Fruit fly (Drosophila melanogaster) whole organism, embryonic: Measurements from ENCODE around the gene Wwox.
A peak's percentile ranks its signal among the peaks of the same experiment; 100 is the strongest.

Experiments used
- Bgb ChIP-seq: fragments of 200-800 bp; sonication (Bioruptor generic); IDR thresholded peaks from 2 replicates; pipeline ENCODE4 v1.3.6; 2022; ENCODE audit warnings: missing biosample characterization, missing genetic modification characterization; ENCODE audit not compliant: partially characterized antibody
- BtbVII ChIP-seq: fragments of 200-800 bp; sonication (Bioruptor generic); optimal IDR thresholded peaks from 3 replicates; lab custom pipeline; 2017; ENCODE audit warnings: missing biosample characterization, mild to moderate bottlenecking, missing genetic modification characterization
- CG11456 ChIP-seq: fragments of 200-800 bp; sonication (Bioruptor generic); IDR thresholded peaks from 3 replicates; pipeline ENCODE4 v1.3.6; 2022; ENCODE audit warnings: missing biosample characterization, missing genetic modification characterization
- CG11504 ChIP-seq: fragments of 200-800 bp; sonication (Bioruptor generic); optimal IDR thresholded peaks from 3 replicates; lab custom pipeline; 2019; ENCODE audit warnings: missing biosample characterization, mild to moderate bottlenecking, missing genetic modification characterization, moderate library complexity
- CG11695 ChIP-seq: fragments of 200-800 bp; sonication (Bioruptor generic); IDR thresholded peaks from 3 replicates; pipeline ENCODE4 v1.3.6; 2022; ENCODE audit warnings: missing biosample characterization, missing genetic modification characterization
- CG13287 ChIP-seq: fragments of 200-800 bp; sonication (Bioruptor generic); IDR thresholded peaks from 2 replicates; pipeline ENCODE4 v1.3.6; 2022; ENCODE audit warnings: missing biosample characterization, missing genetic modification characterization; ENCODE audit not compliant: partially characterized antibody
- CG13296 ChIP-seq: fragments of 200-800 bp; sonication (Bioruptor generic); optimal IDR thresholded peaks from 3 replicates; lab custom pipeline; 2018; ENCODE audit warnings: missing biosample characterization, mild to moderate bottlenecking, missing genetic modification characterization
- CG1647 ChIP-seq: fragments of 200-800 bp; sonication (Bioruptor generic); optimal IDR thresholded peaks from 3 replicates; lab custom pipeline; 2016; ENCODE audit warnings: missing biosample characterization, missing genetic modification characterization
- CG31365 ChIP-seq: fragments of 200-800 bp; sonication (Bioruptor generic); optimal IDR thresholded peaks from 2 replicates; lab custom pipeline; 2018; ENCODE audit warnings: missing biosample characterization, mild to moderate bottlenecking, missing genetic modification characterization
- CG4360 ChIP-seq: fragments of 200-800 bp; sonication (Bioruptor generic); IDR thresholded peaks from 2 replicates; pipeline ENCODE4 v1.3.6; 2022; ENCODE audit warnings: missing biosample characterization, missing genetic modification characterization
- CG4730 ChIP-seq: fragments of 200-800 bp; sonication (Bioruptor generic); IDR thresholded peaks from 2 replicates; pipeline ENCODE4 v1.3.6; 2022; ENCODE audit warnings: missing biosample characterization, missing genetic modification characterization
- CG6765 ChIP-seq: fragments of 200-800 bp; sonication (Bioruptor generic); optimal IDR thresholded peaks from 3 replicates; lab custom pipeline; 2017; ENCODE audit warnings: missing biosample characterization, mild to moderate bottlenecking, missing genetic modification characterization
- CG9817 ChIP-seq: fragments of 200-800 bp; sonication (Bioruptor generic); optimal IDR thresholded peaks from 2 replicates; lab custom pipeline; 2018; ENCODE audit warnings: missing biosample characterization, mild to moderate bottlenecking, missing genetic modification characterization, moderate library complexity
- CG9932 ChIP-seq: fragments of 200-800 bp; sonication (Bioruptor generic); IDR thresholded peaks from 2 replicates; pipeline ENCODE4 v1.3.6; 2022; ENCODE audit warnings: missing biosample characterization, missing genetic modification characterization
- CTCF ChIP-seq: fragments of 200-800 bp; sonication (Bioruptor generic); optimal IDR thresholded peaks from 2 replicates; lab custom pipeline; 2017; ENCODE audit warnings: missing biosample characterization, mild to moderate bottlenecking, missing genetic modification characterization, moderate library complexity
- Deaf1 ChIP-seq: fragments of 200-800 bp; optimal IDR thresholded peaks from 3 replicates; lab custom pipeline; 2019; ENCODE audit warnings: missing biosample characterization, mild to moderate bottlenecking, missing genetic modification characterization, moderate library complexity
- Drgx ChIP-seq: fragments of 200-800 bp; sonication (Bioruptor generic); IDR thresholded peaks from 2 replicates; pipeline ENCODE4 v1.3.6; 2022; ENCODE audit warnings: missing biosample characterization, missing genetic modification characterization
- Gsc ChIP-seq: fragments of 200-800 bp; sonication (Bioruptor generic); IDR thresholded peaks from 2 replicates; pipeline ENCODE4 v1.3.6; 2022; ENCODE audit warnings: missing biosample characterization, missing genetic modification characterization
- Hr51 ChIP-seq, 2 experiments: fragments of 200-800 bp; sonication (Bioruptor generic); optimal IDR thresholded peaks; 2 replicates in 1 of 2; 3 replicates in 1 of 2; lab custom pipeline; 2016 to 2018; ENCODE audit warnings: missing biosample characterization in 2 of 2, missing genetic modification characterization in 2 of 2, mild to moderate bottlenecking in 1 of 2, moderate library complexity in 1 of 2
- Med ChIP-seq: fragments of 200-800 bp; sonication (Bioruptor generic); peaks from one replicate; lab custom pipeline; 2016; ENCODE audit warnings: missing biosample characterization, missing genetic modification characterization, mild to moderate bottlenecking, inconsistent platforms, moderate library complexity
- Neu2 ChIP-seq: fragments of 200-800 bp; sonication (Bioruptor generic); optimal IDR thresholded peaks from 3 replicates; lab custom pipeline; 2016; ENCODE audit warnings: missing biosample characterization, missing genetic modification characterization, borderline replicate concordance
- Sry-β ChIP-seq: fragments of 200-800 bp; sonication (Bioruptor generic); optimal IDR thresholded peaks from 2 replicates; lab custom pipeline; 2018; ENCODE audit warnings: missing biosample characterization, mild to moderate bottlenecking, missing genetic modification characterization, moderate library complexity
- bowl ChIP-seq: fragments of 200-800 bp; sonication (Bioruptor generic); IDR thresholded peaks from 2 replicates; pipeline ENCODE4 v1.3.6; 2022; ENCODE audit warnings: missing biosample characterization, missing genetic modification characterization
- chm ChIP-seq: fragments of 200-800 bp; sonication (Bioruptor generic); IDR thresholded peaks from 2 replicates; pipeline ENCODE4 v1.3.6; 2022; ENCODE audit warnings: missing biosample characterization, missing genetic modification characterization
- corto ChIP-seq: fragments of 200-800 bp; sonication (Bioruptor generic); optimal IDR thresholded peaks from 2 replicates; lab custom pipeline; 2016; ENCODE audit warnings: missing biosample characterization, mild to moderate bottlenecking, missing genetic modification characterization, moderate library complexity
- dimm ChIP-seq: fragments of 200-800 bp; sonication (Bioruptor generic); IDR thresholded peaks from 2 replicates; pipeline ENCODE4 v1.3.6; 2022; ENCODE audit warnings: missing biosample characterization, missing genetic modification characterization
- dm ChIP-seq: fragments of 200-800 bp; sonication (Bioruptor generic); optimal IDR thresholded peaks from 3 replicates; lab custom pipeline; 2016; ENCODE audit warnings: missing biosample characterization, missing genetic modification characterization
- gfzf ChIP-seq: fragments of 200-800 bp; sonication (Bioruptor generic); optimal IDR thresholded peaks from 2 replicates; lab custom pipeline; 2016; ENCODE audit warnings: missing biosample characterization, mild to moderate bottlenecking, missing genetic modification characterization, moderate library complexity
- hbn ChIP-seq: fragments of 200-800 bp; sonication (Bioruptor generic); IDR thresholded peaks from 2 replicates; pipeline ENCODE4 v1.3.6; 2022; ENCODE audit warnings: missing biosample characterization, missing genetic modification characterization; ENCODE audit not compliant: partially characterized antibody
- kay ChIP-seq: fragments of 200-800 bp; sonication (Bioruptor generic); optimal IDR thresholded peaks from 2 replicates; lab custom pipeline; 2016; ENCODE audit warnings: missing biosample characterization, missing genetic modification characterization
- lbe ChIP-seq: fragments of 200-800 bp; sonication (Bioruptor generic); optimal IDR thresholded peaks from 2 replicates; lab custom pipeline; 2016; ENCODE audit warnings: missing biosample characterization, mild to moderate bottlenecking, missing genetic modification characterization
- mirr ChIP-seq: fragments of 200-800 bp; sonication (Bioruptor generic); optimal IDR thresholded peaks from 3 replicates; lab custom pipeline; 2018; ENCODE audit warnings: missing biosample characterization, mild to moderate bottlenecking, missing genetic modification characterization
- repo ChIP-seq: fragments of 200-800 bp; sonication (Bioruptor generic); optimal IDR thresholded peaks from 2 replicates; lab custom pipeline; 2016; ENCODE audit warnings: missing biosample characterization, missing genetic modification characterization
- schlank ChIP-seq: fragments of 200-800 bp; sonication (Bioruptor generic); optimal IDR thresholded peaks from 2 replicates; lab custom pipeline; 2018; ENCODE audit warnings: missing biosample characterization, mild to moderate bottlenecking, missing genetic modification characterization
- seq ChIP-seq: fragments of 200-800 bp; sonication (Bioruptor generic); IDR thresholded peaks from 2 replicates; pipeline ENCODE4 v1.3.6; 2022; ENCODE audit warnings: missing biosample characterization, missing genetic modification characterization
- ssp ChIP-seq: fragments of 200-800 bp; sonication (Bioruptor generic); IDR thresholded peaks from 2 replicates; pipeline ENCODE4 v1.3.6; 2022; ENCODE audit warnings: missing biosample characterization, missing genetic modification characterization
- tna ChIP-seq: fragments of 200-800 bp; sonication (Bioruptor generic); IDR thresholded peaks from 2 replicates; pipeline ENCODE4 v1.3.6; 2022; ENCODE audit warnings: missing biosample characterization, missing genetic modification characterization; ENCODE audit not compliant: partially characterized antibody
- vvl ChIP-seq: fragments of 200-800 bp; sonication (Bioruptor generic); IDR thresholded peaks from 2 replicates; pipeline ENCODE4 v1.3.6; 2022; ENCODE audit warnings: missing biosample characterization, missing genetic modification characterization
- wdn ChIP-seq: fragments of 200-800 bp; sonication (Bioruptor generic); IDR thresholded peaks from 2 replicates; pipeline ENCODE4 v1.3.6; 2022; ENCODE audit warnings: missing biosample characterization, missing genetic modification characterization

Wwox gene

DNA sequence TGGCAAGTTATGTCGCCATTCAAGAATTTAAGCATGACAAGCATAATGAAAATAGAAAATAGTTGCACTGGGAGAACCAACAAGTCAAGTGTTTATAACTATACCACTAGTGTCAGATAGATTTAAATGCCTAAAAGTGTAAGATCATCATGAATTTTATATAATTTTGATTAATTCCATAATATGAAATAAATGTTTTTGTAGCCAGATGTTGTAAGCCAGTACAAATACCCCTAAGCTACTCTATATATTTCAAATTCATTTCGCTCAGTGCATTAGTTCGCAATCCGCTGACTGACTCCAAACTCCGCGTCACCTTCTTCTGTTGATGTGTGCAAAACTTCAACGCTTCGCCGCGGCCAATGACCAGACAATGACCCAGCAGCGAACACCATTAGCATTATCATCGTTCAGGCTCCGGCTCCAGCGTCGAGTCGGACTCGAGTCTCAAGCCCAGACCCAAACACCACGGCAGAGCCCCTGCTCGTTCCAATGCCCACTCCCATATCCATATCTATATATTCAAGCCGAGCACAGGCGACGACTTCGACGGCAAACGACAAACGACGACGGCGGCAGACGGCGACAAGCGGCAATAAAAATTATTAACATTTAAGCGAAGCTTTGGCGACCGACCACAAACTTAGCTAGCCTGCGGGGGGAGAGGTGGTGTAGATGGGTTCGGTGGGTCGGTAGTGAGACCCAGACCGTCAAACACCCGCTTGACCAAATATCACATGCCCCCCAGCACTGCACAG is 47.6 kb downstream of the Wwox start (continued):
- TF ChIP-seq Bgb (GFP tag; lab: Robert Waterston, UW) (peak; percentile 50; the same call in 1 of the 2 replicates), wdn (GFP tag; lab: Robert Waterston, UW) (0 out of 2 replicates have a peak, but pooled peaks have one; percentile 9), vvl (peak; percentile 42; the same call in 1 of the 2 replicates), mirr (GFP tag; lab: Kevin White, UChicago) (peak; percentile 45), Deaf1 (tag; lab: Kevin White, UChicago) (peak; percentile 87), Hr51 (GFP tag; optimal IDR thresholded peaks at IDR 0.05; lab: Kevin White, UChicago) (no peak), BtbVII (GFP tag; lab: Kevin White, UChicago) (no peak)

DNA sequence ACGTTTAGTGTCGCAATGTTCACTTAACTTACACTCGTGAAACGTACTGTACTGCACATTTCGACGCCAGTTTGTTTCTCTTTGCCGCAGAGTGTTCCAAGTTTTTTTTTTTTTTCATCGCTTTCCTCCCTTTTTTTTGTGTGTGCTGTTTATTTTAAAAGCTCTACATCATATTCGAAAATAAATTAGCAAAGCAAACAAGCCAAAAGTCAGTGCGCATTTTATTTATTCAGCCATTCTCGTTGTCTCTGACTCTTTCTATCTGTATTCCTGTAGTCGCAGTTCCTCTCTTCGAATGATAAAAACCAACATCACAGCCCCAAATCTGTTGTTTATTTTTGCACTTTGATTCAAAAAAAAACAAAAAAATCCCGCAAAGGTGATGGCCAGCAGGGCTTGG is 49.5 kb downstream of the Wwox start:
- TF ChIP-seq BtbVII (GFP tag; lab: Kevin White, UChicago) (no peak), Med (GFP tag; lab: Kevin White, UChicago) (peak; percentile 61), CG11695 (GFP tag; lab: Robert Waterston, UW) (0 out of 3 replicates have a peak, but pooled peaks have one; percentile 25), CG9932 (peak; percentile 53), lbe (GFP tag; lab: Kevin White, UChicago) (peak; percentile 26), CG11456 (GFP tag; lab: Robert Waterston, UW) (0 out of 3 replicates have a peak, but pooled peaks have one; percentile 50), CTCF (GFP tag; lab: Kevin White, UChicago) (no peak), seq (GFP tag; lab: Robert Waterston, UW) (peak; percentile 31; the same call in 1 of the 2 replicates), ssp (GFP tag; lab: Robert Waterston, UW) (no peak), gfzf (GFP tag; lab: Kevin White, UChicago) (no peak)

dm6 chr2L:7953371-7954017 is 50.6 kb downstream of the Wwox start:
- TF ChIP-seq CG13287 (GFP tag; lab: Robert Waterston, UW) = no peak
- TF ChIP-seq Drgx = peak; percentile 78
- no peak for TF ChIP-seq CG4730
- no peak for TF ChIP-seq dimm (GFP tag; lab: Robert Waterston, UW)
- TF ChIP-seq Neu2 = no peak
- peak; percentile 8 for TF ChIP-seq CG11504 (tag; lab: Kevin White, UChicago)
- TF ChIP-seq Gsc = no peak
- no peak for TF ChIP-seq CG13296 (GFP tag; lab: Kevin White, UChicago)
- TF ChIP-seq repo = no peak
- peak; percentile 68 for TF ChIP-seq CG4360 (GFP tag; lab: Robert Waterston, UW)
- TF ChIP-seq CG31365 (tag; lab: Kevin White, UChicago) = no peak
- TF ChIP-seq CTCF (GFP tag; lab: Kevin White, UChicago) = peak; percentile 83
- TF ChIP-seq vvl = 0 out of 2 replicates have a peak, but pooled peaks have one; percentile 9
- TF ChIP-seq CG9817 (tag; lab: Kevin White, UChicago) = no peak

dm6 chr2L:7952351-7952750 is 51.7 kb downstream of the Wwox start:
- TF ChIP-seq hbn = no peak
- no peak for TF ChIP-seq dm (GFP tag; lab: Kevin White, UChicago)
- TF ChIP-seq tna (GFP tag; lab: Robert Waterston, UW) = no peak
- no peak for TF ChIP-seq bowl (GFP tag; lab: Robert Waterston, UW)
- TF ChIP-seq CG6765 = no peak
- no peak for TF ChIP-seq corto
- no peak for TF ChIP-seq kay
- no peak for TF ChIP-seq CG1647
- TF ChIP-seq chm = no peak
- TF ChIP-seq Sry-β = no peak
- no peak for TF ChIP-seq schlank
